Fruit fly (Drosophila melanogaster) whole organism, larva: ENCODE results near the gene EMC5.

Experiments
- noc ChIP-seq: fragments of 200-800 bp; sonication (Bioruptor generic); optimal IDR thresholded peaks from 3 replicates; lab custom pipeline; 2019; ENCODE audit warnings: missing biosample characterization, mild to moderate bottlenecking, missing genetic modification characterization, moderate library complexity

The EMC5 gene

DNA sequence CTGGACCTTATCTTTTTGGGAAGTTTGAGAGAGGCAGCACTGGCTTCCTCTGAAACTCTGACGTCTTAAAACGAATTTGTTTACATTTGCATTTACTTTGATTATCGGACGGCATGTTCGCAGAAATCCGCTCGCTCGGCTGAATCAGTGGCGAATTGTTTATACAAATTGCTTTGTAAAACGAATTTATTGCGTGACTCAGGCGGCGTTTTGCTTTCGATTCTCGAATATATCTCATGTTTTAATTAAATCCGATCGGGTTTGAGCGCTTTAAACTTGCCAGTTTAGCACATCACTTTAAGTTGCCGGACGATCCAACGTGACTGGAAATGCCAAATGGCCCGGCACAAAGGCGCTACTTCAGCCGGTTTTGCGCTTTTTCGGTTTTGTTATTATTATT is 3.3 kb upstream of the EMC5 start:
- TF ChIP-seq noc (tag; lab: Kevin White, UChicago): no peak

DNA sequence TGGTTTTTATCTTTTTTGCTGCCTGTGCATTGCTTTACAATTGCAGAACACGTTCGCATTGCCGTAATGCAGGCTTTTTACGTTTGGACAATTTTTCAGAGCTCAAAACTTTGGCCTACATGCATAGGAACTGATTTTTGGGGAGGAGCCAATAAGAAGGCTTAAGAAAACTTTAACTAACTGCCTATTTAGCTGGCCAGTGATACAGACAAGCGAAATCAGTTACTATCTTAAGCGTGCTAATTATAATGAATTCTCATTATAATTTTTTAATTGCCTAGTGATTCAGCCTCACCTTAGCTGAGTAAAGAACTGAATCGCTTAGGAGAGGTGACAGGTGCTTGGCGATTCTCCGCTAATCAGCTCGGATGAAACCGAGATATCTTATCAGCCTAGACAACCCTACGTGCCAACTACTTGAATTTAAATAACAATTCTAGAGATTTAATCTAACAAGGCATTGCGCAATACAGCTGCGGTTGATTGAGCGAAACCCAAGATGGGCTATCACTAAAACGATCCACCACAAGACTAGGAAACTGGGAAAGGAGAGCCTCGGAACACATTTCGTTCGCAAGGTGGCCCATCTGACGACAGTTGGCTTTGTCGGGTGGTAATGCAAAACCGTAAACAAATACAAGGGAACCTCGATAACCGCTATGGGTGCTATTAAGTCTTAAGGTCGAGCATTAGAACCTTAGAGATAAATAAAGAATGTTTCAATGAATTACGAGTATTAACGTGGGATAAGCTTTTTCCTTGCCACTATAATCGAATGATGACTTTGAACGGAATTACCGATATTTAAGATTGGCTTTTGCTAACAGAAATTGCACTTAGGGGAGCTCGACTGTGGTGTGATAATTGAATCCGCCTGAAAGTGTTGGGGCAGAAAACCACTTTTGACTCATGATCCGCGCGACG is 2.0 kb upstream of the EMC5 start:
- peak; percentile 83 for TF ChIP-seq noc (tag; lab: Kevin White, UChicago)

DNA sequence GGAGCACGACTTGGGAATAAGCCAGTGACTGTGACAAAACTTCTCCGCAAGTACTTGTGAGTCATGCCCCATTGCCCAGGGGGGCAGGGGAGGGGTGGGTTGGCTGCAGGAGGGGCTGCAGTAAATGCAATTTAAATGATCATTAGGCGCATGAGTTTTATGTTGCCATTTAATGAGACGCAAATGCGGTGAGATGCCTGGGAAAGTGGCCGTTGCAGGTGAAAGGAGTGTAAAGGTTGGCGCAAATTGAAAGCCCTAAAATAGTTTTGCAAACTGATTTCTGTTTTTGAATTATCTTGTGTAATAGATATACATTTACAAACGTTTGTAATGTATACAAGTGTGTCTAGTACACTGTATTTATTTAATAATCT is 1.4 kb upstream of the EMC5 start:
- TF ChIP-seq noc (tag; lab: Kevin White, UChicago): no peak

DNA sequence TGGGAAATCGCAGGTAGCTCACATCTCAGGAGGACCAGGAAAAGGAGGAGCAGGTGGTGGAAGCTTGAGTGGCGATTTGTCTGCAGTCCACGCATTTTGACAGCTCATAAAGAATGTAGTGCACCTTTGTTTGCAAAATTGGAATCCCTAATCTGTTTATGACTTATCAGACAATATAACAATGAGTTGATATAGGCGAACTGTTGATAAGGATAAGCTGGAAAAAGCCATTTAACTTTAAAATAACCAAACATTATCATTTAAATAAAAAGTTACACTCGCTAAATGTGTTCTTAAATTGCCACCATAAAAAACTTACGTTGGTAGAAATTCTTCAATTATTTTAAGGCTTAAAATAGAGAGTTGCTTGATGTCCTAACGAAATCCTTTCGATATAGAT is 2.6 kb downstream of the EMC5 start, which contains the start of gene CG15170:
CG15170 (minus strand) TSS at position 101 of the 400 bp plus-strand sequence.
- TF ChIP-seq noc (tag; lab: Kevin White, UChicago): no peak

DNA sequence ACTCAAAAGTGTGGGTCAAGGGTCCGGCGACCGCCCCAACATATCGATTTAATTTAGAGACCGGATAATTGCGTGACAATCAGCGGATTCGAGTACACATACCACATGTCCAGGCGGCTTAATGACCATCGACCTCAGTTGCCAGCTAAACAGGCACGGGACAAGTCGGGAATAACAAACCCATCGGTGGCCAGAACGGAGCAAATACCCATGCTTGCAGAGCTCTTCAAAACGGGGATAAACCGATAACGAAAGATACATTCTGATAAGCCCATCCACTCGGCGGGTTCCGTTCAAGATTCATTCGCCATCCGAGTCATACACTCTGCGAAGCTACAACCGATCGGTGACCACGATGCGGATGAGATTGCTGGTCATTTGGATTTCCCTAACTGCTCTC is 3.2 kb downstream of the EMC5 start, which contains the start of gene CG15169:
CG15169 (plus strand) TSS at position 301 of the 400 bp plus-strand sequence.
- no peak for TF ChIP-seq noc (tag; lab: Kevin White, UChicago)

DNA sequence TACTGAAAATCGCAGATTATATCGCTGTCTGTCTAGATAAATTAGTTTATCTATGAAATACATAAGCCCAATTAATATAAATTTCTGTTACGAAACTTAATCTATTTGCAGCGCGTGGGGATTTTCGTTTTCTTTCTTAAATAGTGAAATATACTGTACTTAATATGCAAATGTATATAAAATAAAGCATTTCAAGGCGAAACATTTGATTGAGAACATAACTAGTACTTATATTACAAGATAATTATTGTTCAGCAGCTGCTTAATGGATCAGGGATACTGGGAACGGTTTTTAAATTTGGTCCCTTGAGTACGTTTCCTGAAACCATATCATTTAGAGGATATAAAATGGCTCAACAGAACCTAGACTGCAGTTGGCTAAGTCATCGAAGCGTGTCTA is 4.7 kb downstream of the EMC5 start, which contains the start of gene CG46465:
CG46465 (plus strand) TSS at position 301 of the 400 bp plus-strand sequence.
- no peak for TF ChIP-seq noc (tag; lab: Kevin White, UChicago)

DNA sequence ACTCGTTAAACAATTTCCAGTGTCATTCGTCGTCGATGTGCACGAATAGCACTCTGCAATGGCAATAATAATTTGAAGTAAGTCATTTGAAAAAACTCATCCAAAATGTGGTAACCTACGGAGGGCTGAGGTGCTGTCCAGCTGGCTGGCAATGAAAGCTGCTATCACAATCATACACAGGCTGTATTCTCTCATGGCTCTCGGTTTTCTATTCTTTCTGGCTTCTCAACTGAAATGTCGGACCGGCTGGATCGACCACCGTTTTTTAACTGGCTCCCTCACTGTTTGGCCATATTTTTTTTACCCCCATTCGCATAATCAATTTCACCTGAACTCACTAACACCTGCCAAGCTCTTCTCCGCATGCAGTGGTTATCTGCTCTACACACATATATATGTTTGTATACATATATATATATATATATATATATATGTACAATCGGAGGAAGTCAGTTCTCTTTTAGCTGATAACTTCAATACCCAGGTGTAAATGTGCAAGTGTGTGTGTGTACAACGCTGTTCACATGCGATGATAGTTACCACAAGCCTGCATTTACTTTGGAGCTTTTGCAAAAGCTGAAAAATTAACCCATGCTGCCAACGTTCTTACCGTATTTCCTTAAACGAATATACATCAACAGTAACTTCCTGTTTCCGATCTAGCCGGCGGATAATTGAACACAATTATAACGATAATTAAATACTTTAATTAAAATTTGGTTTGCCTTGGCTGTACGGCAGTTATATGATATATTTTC is 8.3 kb downstream of the EMC5 start, which contains the start of gene CG10650:
CG10650 (minus strand) TSS at position 275 of the 758 bp plus-strand sequence.
- peak; percentile 14 for TF ChIP-seq noc (tag; lab: Kevin White, UChicago)

DNA sequence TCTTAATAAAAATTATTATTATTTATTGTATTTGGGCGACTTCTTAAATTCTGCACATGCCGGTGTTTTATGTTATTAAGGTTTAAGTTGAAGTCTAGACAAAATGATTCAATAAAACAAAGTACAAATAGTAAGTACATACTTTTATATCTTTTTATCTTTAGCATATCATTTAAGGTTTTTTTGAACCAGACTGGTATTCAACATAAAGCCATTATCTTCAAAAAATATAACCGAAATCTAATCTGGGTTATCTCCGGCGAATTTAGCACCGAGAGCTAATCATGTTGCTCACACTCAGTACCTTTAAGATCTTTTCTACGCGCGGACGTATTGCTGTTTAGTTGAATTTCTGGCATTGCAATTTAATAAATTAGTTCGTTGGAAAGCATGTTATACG is 9.6 kb downstream of the EMC5 start, which contains the start of gene CG31792:
CG31792 (plus strand) TSS at position 301 of the 400 bp plus-strand sequence.
- TF ChIP-seq noc (tag; lab: Kevin White, UChicago): no peak

DNA sequence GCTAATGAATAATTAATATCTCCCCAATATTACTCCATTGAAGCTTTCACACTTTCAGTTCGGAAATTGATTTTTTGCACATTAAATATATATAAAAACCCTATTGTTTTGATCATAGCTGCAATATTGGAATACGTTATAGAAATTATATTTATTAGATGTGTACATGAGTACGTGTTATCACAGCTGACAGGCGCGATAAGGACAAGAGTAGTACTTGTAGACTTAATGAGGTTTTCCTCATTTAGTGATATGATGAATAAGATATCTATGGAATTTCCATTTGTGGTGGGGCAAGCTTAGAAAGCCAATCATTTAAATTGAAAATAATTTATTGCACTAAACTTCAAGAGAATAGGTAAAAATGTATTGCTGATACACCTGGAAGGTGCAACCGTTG is 15.0 kb downstream of the EMC5 start:
- no peak for TF ChIP-seq noc (tag; lab: Kevin White, UChicago)

DNA sequence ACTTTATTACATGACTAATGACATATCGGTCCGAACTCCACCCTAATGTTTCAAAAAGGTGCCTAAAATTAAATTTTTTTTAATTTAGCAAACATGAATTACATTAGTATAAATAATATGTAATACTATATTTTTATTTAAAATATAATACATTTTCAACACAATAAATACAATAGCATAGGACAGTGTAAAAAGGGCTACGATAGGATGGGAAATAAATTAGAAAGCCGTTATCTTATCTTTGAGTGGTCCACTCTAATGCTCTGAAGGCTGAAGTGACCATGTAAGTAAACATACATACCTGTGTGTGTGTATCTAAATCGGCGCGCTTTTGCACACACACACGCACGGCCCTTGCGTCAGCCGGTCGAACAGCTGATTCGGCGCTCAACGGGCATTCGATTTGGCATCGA is 15.5 kb downstream of the EMC5 start, which contains the start of gene CG31793:
CG31793 (plus strand) TSS at position 409 of the 413 bp plus-strand sequence.
- peak; percentile 88 for TF ChIP-seq noc (tag; lab: Kevin White, UChicago)

DNA sequence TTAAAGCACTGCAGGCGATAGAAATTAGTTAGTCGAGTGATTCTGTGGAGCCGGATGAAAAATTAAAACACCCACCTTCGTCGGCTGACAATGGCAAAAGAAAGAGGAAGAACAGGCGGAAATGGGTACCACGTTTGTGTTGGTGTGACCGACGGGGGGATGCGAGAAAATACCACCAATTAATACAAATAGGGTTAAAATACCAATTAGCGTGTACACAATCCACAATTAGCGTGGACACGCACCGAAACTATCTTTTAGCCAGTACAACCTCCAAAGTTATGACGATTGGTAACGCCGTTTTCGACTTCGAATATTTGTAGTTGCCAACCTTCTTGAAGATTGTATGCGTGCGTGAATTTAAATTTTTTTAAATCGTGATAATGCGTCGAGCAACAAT is 21.6 kb downstream of the EMC5 start, which contains the start of gene RpL30:
RpL30 (minus strand) TSS at position 177 of the 400 bp plus-strand sequence.
- TF ChIP-seq noc (tag; lab: Kevin White, UChicago): peak; percentile 82

DNA sequence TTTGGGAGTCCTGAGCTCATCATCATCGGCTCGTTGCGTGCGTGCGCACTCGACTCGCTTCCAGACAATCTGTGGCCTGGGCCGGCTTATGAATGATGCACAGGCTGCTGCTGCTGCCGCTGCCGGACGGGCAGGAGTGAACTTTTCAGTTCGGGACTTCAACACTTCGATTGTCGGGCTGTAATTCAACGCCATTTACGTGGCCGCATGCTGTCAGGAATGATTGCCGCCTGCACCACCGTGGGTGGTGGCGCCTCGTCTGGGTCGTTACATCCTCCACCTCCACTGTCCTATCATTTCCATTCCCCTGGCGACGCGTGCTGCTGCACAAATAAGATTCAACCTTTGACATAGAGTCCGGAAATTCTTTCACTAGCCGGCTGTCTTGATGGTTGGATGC is 22.5 kb downstream of the EMC5 start:
- TF ChIP-seq noc (tag; lab: Kevin White, UChicago): no peak

DNA sequence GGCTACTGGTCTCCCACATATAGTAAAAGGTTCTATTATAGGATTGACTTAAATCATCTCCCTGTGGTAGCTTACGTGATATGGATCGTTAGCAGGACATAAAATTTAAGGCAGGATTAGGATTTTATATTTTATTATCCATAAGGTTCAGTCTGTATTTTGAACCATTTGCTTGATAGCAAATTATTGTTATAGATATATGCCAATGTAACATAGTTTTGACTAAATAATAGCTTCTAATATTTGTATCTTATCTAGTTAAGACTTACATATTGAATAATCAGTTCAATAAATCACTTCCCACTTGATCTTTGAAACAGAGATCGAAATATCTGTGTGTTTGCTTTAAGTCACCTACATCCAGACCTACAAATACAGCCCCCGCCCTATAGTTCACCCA is 23.1 kb downstream of the EMC5 start, which contains the start of gene robl37BC:
robl37BC (plus strand) TSS at position 301 of the 400 bp plus-strand sequence.
- TF ChIP-seq noc (tag; lab: Kevin White, UChicago): no peak

DNA sequence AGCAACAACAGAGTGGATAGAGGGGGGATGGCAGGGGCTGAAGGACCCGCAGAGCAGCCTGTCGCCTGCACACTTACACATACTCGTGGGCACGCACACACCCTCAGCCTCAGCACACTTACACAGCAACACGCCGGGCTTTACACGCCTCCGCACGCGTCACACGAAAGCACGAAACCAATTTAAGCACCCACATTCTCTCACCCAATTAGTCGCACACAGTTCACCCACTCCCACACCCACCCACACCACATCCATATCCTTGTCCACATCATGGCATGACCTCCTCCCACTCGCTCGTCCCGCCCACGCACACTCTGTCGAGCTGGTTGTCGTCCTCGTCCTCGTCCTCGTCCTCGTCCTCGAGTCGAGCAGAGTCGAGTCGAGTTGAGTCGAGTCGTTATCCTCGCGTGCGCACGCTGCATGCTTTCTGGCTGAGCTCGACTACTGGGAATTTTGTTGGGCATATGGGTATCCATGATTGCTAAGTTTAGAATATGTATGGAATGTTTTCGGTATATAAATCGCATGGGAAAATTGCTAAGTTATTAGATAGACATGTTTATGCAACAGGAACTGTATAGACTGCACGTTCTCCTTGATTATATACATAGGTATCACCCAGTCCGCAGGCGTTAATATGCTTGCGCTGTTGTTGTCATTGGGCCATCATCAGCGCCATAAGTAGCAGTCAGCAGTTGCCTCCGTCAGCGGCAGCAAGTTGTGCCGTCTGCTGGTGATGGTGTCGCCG is 24.6 kb downstream of the EMC5 start:
- peak; percentile 54 for TF ChIP-seq noc (tag; lab: Kevin White, UChicago)

DNA sequence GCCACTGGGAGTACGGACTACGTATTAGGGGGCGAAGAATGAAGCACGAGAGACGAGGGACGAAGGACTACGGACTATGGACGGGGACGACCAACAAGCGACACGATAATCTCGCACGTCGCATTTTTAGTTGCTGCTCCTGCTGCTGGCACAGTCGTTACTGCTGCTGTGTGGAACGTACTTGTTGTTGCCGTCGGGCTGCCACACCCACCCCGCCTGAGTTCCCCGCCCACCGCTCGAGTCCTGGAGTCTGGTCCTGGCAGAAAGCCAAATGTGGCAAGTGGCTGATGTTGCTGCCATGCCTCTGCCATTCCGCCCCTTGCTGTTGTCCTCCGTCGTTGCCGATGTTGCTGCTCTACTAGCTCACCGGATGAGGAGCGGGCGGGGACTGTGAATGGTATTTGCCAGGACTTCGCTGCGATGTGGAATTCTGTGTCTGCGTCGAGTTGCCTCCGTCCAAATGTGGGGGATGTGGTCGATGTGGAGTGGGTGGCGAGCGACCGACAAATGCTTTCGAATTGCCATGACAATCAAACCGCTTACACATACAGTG is 25.3 kb downstream of the EMC5 start:
- no peak for TF ChIP-seq noc (tag; lab: Kevin White, UChicago)
